Fruit fly (Drosophila melanogaster) Kc167 (cell line): Measurements from ENCODE around the gene Cox10.

Source experiments
- Myc ChIP-seq: fragments of >200 bp; optimal IDR thresholded peaks from 2 replicates; lab custom pipeline; 2017; ENCODE audit warnings: missing external identifiers
- Sin3A ChIP-seq: fragments of >200 bp; optimal IDR thresholded peaks from 2 replicates; lab custom pipeline; 2018; ENCODE audit warnings: missing external identifiers
- h ChIP-seq: fragments of >200 bp; optimal IDR thresholded peaks from 3 replicates; lab custom pipeline; 2018; ENCODE audit warnings: missing external identifiers
- insv ChIP-seq: fragments of >200 bp; optimal IDR thresholded peaks from 3 replicates; lab custom pipeline; 2018; ENCODE audit warnings: missing external identifiers
- psq ChIP-seq: fragments of >200 bp; optimal IDR thresholded peaks from 2 replicates; lab custom pipeline; 2017; ENCODE audit warnings: missing external identifiers
- ttk ChIP-seq: sonication (Bioruptor generic); optimal IDR thresholded peaks from 2 replicates; lab custom pipeline; 2017; ENCODE audit warnings: missing external identifiers

Gene Cox10

DNA sequence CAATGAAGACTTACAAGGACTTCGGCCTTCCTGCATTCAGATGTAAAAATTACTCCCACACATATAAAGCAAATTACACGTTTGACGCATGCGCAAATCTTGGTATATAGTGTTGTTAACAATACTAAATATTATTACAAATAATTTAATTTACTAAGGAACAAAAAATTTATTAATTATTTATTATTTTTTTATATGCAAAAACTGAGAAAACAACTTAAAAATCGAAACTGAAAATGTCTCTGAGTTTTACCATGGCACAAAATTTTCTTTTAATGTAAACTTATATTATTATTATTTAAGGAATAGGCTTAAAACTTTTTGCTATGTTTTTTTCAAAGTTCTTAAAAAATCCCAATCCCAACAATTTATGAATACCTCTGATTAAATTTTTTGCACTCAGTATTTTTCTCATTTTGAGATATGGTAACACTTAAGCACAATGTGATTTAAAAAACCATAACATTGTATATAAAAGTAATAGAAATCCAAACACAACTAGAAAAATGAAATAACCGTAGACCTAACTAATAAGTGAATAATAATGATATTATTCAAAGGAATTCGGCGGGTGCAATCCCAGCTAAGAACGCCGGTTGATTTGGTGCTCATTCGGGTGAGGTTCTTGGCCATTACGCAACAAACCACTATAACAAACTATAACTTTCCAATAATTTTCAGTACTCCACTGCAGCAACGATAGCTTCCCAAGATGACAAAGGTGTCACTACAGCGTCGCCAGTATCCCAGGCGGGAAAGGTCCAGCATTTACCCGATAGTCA lies at the start of gene Cox10, which contains the start of gene Schip1:
TSS of gene Cox10 (plus strand) at position 406 of the 782 bp plus-strand sequence.
TSS of gene Schip1 (minus strand) at position 51 of the 782 bp plus-strand sequence.
- no peak for TF ChIP-seq h
- no peak for TF ChIP-seq insv (lab: Kevin White, UChicago)

DNA sequence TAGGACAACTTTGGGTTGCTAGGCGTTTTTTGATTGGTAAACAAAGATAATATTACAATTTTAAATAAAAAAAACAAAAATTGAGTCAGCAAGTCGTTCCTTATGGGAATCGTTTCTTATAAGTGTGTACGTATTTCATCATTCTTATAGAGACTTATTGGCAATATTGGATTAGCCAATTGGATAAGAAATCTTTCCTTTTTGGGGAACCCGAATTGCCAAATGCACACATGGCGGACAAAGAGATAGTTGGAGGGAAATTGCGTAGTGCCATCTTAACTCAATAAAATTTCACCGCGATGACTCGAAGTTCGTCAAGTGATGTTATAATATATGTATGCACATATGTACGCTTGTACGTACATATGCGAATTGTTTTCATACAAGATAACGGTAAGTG lies 40.0 kb upstream of the Cox10 start:
- TF ChIP-seq psq (lab: Kevin White, UChicago) (no peak), insv (lab: Kevin White, UChicago) (no peak), Myc (lab: Kevin White, UChicago) (no peak), Sin3A (no peak), h (no peak), ttk (no peak)

DNA sequence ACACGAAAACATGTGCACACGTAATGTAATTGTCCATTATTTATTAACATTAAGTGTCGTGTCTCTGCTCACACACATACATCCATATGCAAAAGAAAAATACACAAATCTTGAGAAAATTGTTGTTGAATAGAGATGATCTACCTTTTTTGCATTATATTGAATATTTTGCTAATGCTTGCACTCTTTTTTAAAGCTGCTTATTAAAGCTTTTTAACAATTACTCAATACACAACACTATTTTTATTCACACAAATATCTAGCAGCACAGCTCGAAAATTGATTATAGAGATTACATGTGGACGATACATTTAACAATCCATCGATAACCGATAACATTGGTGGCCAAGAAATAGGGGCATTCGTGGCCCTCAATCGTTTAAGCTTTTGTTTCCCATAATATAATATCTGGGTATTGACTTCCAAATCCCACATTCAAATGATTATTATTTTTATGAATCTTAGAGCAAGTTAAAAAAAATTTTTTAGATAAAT lies 39.2 kb upstream of the Cox10 start, which contains the start of gene Ufd4:
TSS of gene Ufd4 (minus strand) at position 300 of the 495 bp plus-strand sequence.
- no peak for TF ChIP-seq Sin3A
- no peak for TF ChIP-seq psq (lab: Kevin White, UChicago)
- no peak for TF ChIP-seq ttk
- no peak for TF ChIP-seq h
- no peak for TF ChIP-seq Myc (lab: Kevin White, UChicago)
- TF ChIP-seq insv (lab: Kevin White, UChicago): no peak

DNA sequence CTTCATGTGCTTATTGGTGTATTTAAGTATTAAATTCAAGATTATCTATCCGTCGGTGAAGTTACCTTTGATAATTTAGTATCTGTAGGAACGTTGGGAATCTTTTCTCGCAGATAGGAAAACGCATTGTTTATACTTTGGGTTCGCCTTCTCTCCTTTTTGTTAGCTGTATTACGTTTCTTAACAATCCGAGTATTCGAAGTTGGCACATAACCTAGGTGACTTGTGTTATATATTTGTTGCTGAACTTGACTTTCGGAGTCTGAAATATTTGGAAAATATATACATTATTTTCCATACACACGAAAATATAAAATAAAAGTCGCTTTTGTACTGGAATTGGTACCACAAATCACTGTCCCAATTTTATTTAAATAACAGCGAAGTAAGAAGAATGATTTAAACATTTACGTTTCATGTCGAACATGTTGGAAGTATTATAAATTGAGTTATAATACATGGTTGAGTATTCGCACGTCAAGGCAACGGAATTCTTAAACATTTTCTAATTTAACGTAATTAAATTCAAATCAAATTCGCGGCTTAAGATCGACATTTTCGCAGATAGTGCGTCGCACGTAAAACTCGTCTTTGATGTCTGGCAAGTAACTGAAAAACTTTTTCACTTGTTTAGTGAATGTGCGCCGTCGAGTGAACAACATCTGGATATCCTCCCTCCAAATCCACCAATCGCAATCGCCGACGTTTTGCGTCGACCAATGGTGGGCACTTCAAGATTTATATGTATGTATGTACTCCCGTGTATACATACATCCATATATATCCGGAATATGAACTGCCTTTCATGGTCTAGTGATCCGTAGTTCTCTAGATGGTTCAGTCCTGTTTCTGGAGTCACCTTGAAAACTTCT lies 36.2 kb upstream of the Cox10 start, which contains the start of gene Hand:
TSS of gene Hand (minus strand) at position 588 of the 872 bp plus-strand sequence.
- no peak for TF ChIP-seq ttk
- no peak for TF ChIP-seq insv (lab: Kevin White, UChicago)
- TF ChIP-seq Sin3A: no peak
- no peak for TF ChIP-seq h
- no peak for TF ChIP-seq psq (lab: Kevin White, UChicago)
- TF ChIP-seq Myc (lab: Kevin White, UChicago): no peak

DNA sequence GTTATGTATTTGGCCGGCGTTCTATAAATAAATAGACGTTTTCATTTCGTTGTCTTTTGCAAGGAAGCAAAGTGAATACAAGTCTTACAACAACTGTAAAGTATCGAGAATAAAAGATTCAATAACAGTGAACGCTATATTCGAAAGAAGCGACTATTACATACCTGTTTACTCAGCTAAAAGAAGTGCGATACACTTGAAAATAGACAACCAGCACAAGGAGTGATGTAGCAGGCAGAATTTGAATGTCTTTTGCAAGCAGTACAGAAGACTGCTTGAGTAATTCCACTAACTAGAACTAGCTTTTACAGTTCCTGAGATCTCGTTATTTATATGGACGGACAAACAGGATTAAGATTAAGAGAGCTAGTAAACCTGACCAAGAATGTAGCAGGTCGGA lies 33.0 kb upstream of the Cox10 start:
- TF ChIP-seq h (no peak), insv (lab: Kevin White, UChicago) (no peak), ttk (no peak), Sin3A (no peak), Myc (lab: Kevin White, UChicago) (no peak), psq (lab: Kevin White, UChicago) (no peak)

DNA sequence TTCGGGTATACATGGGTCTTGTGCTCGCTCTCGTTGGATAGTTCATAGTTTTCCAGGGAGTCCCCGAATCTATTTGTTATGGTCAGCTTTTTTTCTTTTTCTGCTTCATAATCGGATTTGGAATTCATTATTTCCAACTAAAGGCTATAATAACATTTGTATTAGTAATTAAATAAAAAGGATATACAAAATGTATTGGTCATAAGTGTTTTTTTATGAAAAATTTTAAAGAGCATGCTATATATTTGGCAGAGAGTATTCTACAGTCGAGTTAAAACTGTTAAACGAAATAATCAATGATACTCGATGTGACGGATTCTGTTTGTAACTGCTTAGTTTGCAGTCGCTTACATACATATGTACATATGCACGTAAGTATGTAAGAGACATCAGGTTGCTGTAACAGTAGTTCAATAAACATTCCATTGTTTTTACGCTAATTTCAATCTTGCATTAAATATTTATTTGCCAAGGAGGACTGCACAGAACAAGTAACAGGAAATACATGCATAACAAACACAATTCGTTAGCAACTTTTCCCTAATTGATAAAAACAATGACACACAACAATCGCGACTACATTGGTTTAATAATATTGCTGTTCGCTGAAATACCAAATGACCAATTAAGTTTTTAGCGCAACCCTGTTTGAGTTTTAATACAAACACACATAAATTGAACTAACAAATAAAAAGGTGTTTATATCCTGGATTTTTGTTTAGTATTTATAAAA lies 32.0 kb upstream of the Cox10 start:
- TF ChIP-seq Myc (lab: Kevin White, UChicago): no peak
- TF ChIP-seq psq (lab: Kevin White, UChicago): no peak
- no peak for TF ChIP-seq h
- no peak for TF ChIP-seq ttk
- no peak for TF ChIP-seq insv (lab: Kevin White, UChicago)
- no peak for TF ChIP-seq Sin3A

DNA sequence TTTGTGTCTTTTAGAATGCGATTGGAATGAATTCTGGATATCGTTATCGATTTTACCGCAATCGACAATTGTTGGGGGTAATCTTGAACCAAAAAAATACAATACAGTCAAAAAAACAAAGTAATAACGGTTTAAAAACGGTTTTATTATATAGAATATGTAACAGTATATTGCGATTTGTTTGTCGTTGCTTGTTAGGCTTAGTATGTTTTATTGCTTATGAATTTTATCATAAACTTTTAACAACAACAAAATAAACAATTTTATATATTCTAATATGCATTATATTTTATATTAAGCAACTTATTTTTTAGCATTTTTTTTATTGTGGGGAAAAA lies 31.5 kb upstream of the Cox10 start, which contains the start of gene CYLD:
TSS of gene CYLD (minus strand) at position 38 of the 338 bp plus-strand sequence.
- TF ChIP-seq Sin3A: no peak
- no peak for TF ChIP-seq Myc (lab: Kevin White, UChicago)
- no peak for TF ChIP-seq h
- no peak for TF ChIP-seq insv (lab: Kevin White, UChicago)
- TF ChIP-seq ttk: no peak

DNA sequence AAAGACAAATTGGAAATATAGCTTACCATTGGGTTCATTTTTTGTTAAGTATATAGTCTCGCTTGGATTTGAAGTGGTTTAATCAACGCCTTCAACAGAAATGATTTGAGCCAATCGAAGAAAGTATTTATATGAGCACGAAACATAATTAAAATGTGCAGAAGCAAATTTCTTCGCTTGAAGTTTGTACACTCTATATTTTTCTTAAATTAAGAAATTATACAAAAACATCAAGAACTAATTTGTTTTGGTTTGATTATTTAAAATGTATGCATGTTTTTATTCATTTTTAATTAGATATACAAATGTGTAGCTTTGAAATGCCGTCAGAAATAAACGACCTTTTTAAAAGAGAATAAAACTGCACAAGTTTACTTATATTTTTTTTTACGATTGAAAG lies 29.4 kb upstream of the Cox10 start, which contains the start of gene CG13138:
TSS of gene CG13138 (minus strand) at position 101 of the 400 bp plus-strand sequence.
- no peak for TF ChIP-seq ttk
- no peak for TF ChIP-seq Myc (lab: Kevin White, UChicago)
- TF ChIP-seq h: no peak
- TF ChIP-seq Sin3A: no peak
- no peak for TF ChIP-seq psq (lab: Kevin White, UChicago)
- TF ChIP-seq insv (lab: Kevin White, UChicago): no peak

DNA sequence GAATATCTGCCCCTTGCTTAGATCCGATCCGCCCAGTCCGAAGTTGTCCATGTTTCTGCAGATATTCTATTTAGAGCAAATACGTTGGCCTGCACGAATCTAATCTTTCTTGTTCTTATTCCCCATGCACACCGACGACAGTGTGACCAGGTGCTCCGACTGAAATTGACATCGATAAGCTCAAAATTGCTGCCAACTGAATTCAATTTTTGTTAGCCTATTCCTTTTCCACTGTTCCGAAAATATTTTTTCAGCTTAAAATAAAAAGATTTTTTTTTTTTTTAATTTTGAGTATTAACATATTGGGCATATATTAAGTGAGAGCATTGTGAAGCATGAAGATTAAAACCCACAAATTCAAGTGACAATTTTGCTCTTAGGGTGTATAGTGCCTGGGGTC lies 27.5 kb upstream of the Cox10 start, which contains the start of gene nmd:
TSS of gene nmd (minus strand) at position 162 of the 400 bp plus-strand sequence.
- TF ChIP-seq Sin3A: no peak

DNA sequence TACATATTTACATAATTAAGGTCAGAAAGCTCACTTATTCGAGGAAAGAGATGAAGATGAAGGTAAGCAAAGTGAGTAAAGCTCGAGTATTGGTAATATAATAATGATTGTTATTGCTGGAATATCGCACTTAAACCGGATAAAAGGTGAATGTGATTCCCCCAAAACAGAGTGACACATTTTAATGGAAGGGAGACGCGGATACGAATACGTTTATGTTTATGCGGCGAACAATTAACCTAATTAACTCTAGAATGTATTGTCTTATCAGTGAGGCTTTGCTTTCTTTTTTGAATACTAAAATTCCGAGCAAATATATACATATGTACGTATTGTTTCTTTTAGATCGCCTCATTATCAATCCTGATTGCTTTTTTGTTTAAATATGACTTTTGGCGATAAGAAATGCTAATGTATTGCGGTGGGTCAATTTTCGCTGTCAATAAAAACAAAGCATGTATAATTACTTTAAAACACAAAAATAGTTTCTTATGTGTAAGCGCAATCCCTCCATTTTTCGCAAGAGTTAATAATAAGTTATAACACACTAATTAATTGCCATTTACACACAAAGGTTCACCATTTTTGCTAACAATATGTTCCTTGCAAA lies 25.6 kb upstream of the Cox10 start:
- TF ChIP-seq psq (lab: Kevin White, UChicago): no peak
- TF ChIP-seq insv (lab: Kevin White, UChicago): no peak
- TF ChIP-seq Sin3A: no peak
- no peak for TF ChIP-seq ttk
- TF ChIP-seq h: no peak
- TF ChIP-seq Myc (lab: Kevin White, UChicago): no peak

DNA sequence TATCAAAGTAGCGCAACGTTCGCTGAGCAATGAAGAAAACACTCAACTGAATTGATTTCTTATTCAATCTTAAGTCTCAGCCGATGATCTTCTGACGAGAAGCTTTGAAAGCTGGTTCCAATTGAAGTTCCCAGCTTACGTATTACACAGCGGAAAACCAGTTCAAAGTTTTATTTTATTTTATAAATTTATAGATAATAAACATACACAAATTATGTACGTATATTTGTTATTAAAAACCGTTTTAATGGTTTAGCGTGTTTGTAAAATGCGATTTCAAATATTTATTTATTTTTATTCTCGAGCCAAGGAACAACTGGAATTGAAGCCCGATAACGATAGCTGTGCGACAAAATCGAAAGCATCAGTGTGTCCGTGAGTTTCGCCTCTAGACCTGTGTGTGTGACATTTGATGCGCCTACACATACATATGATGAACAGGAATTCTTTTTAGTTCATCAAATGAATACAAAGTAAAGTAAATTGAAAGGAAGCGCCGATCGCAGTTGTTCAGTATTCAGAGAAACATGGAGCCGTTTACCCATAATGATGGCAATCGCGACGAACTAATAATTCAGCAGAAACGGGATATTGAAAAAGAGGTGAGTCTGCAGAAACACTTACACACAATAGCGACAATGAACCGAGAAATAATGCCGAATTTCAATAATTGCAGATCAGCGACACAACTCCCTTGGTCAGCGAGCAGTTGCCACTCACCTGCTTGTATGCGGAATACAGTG lies 24.6 kb upstream of the Cox10 start, which contains the start of the genes CG5390 and CG4968:
TSS of gene CG5390 (minus strand) at position 77 of the 743 bp plus-strand sequence.
TSS of gene CG4968 (plus strand) at position 405 of the 743 bp plus-strand sequence.
- TF ChIP-seq Sin3A (no peak), Myc (lab: Kevin White, UChicago) (no peak)
